Fruit fly (Drosophila melanogaster) whole organism, prepupa: ENCODE measurements around the gene CG7900.

Experiments
- CG11762 ChIP-seq: fragments of 200-800 bp; sonication (Bioruptor generic); optimal IDR thresholded peaks from 3 replicates; lab custom pipeline; 2016; ENCODE audit warnings: missing biosample characterization, missing genetic modification characterization; ENCODE audit not compliant: insufficient read depth
- CG6163 ChIP-seq: fragments of 200-800 bp; sonication (Bioruptor generic); IDR thresholded peaks from 3 replicates; pipeline ENCODE4 v1.3.6; 2022; ENCODE audit warnings: missing biosample characterization, missing genetic modification characterization
- CG6854 ChIP-seq: fragments of 200-800 bp; sonication (Bioruptor generic); optimal IDR thresholded peaks from 2 replicates; lab custom pipeline; 2017; ENCODE audit warnings: missing biosample characterization, mild to moderate bottlenecking, missing genetic modification characterization
- CG8632 ChIP-seq: fragments of 200-800 bp; sonication (Bioruptor generic); optimal IDR thresholded peaks from 3 replicates; lab custom pipeline; 2016; ENCODE audit warnings: missing biosample characterization, missing genetic modification characterization
- Eip75B ChIP-seq: fragments of 200-800 bp; sonication (Bioruptor generic); optimal IDR thresholded peaks from 3 replicates; lab custom pipeline; 2016; ENCODE audit warnings: missing biosample characterization, missing genetic modification characterization
- Ets96B ChIP-seq: fragments of 200-800 bp; optimal IDR thresholded peaks from 2 replicates; lab custom pipeline; 2019; ENCODE audit warnings: missing biosample characterization, mild to moderate bottlenecking, missing genetic modification characterization, moderate library complexity
- Hr38 ChIP-seq: sonication (Bioruptor generic); optimal IDR thresholded peaks from 2 replicates; lab custom pipeline; 2016; ENCODE audit warnings: missing biosample characterization, missing genetic modification characterization
- Sox14 ChIP-seq: fragments of 200-800 bp; sonication (Bioruptor generic); optimal IDR thresholded peaks from 3 replicates; lab custom pipeline; 2016; ENCODE audit warnings: missing biosample characterization, missing genetic modification characterization
- achi ChIP-seq: fragments of 200-800 bp; sonication (Bioruptor generic); optimal IDR thresholded peaks from 3 replicates; lab custom pipeline; 2016; ENCODE audit warnings: missing biosample characterization, missing genetic modification characterization
- fd85E ChIP-seq: fragments of 200-800 bp; sonication (Bioruptor generic); optimal IDR thresholded peaks from 3 replicates; lab custom pipeline; 2016; ENCODE audit warnings: missing biosample characterization, missing genetic modification characterization
- spab ChIP-seq: fragments of 200-800 bp; sonication (Bioruptor generic); optimal IDR thresholded peaks from 2 replicates; lab custom pipeline; 2017; ENCODE audit warnings: missing biosample characterization, mild to moderate bottlenecking, missing genetic modification characterization, missing genetic modification reagents
- vri ChIP-seq: fragments of 200-800 bp; sonication (Bioruptor generic); optimal IDR thresholded peaks from 3 replicates; lab custom pipeline; 2016; ENCODE audit warnings: missing biosample characterization, mild to moderate bottlenecking, missing genetic modification characterization

DNA sequence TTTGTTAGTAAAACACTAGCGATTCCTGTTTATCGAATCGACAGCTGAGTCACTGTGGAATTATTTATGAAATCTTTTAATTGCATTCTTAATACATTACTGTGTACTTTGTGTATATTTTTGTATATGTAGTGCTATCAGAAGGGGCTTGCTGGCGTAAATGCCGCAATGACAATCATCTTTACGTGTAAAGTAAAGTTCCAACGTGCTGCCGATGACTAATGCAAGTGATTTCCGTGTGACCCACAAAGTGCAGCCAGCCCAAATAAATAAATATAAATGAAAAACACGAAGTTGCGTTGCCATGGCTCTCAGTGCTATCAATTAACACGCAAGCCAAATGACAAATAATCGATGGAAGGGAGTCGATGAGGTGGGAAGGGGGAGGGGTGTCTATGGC, 15.9 kb downstream of the CG7900 start:
- TF ChIP-seq CG8632 (no peak), Eip75B (no peak), Sox14 (GFP tag; lab: Kevin White, UChicago) (no peak), achi (no peak), Ets96B (tag; lab: Kevin White, UChicago) (no peak), fd85E (GFP tag; lab: Kevin White, UChicago) (no peak), CG11762 (no peak), vri (no peak), CG6163 (GFP tag; lab: Robert Waterston, UW) (no peak), spab (GFP tag; lab: Kevin White, UChicago) (no peak), Hr38 (GFP tag; lab: Kevin White, UChicago) (no peak), CG6854 (GFP tag; lab: Kevin White, UChicago) (no peak)
